Fruit fly (Drosophila melanogaster) whole organism, embryonic: Measurements from ENCODE around the gene bsf.

ENCODE experiments used
- Bdp1 ChIP-seq: fragments of 200-800 bp; sonication (Bioruptor generic); optimal IDR thresholded peaks from 3 replicates; lab custom pipeline; 2016; ENCODE audit warnings: missing biosample characterization, missing genetic modification characterization
- C15 ChIP-seq: fragments of 200-800 bp; sonication (Bioruptor generic); IDR thresholded peaks from 3 replicates; pipeline ENCODE4 v1.3.6; 2022; ENCODE audit warnings: missing biosample characterization, missing genetic modification characterization
- CG10209 ChIP-seq: fragments of 200-800 bp; sonication (Bioruptor generic); optimal IDR thresholded peaks from 3 replicates; lab custom pipeline; 2017; ENCODE audit warnings: missing biosample characterization, mild to moderate bottlenecking, missing genetic modification characterization, missing genetic modification reagents
- CG11456 ChIP-seq: fragments of 200-800 bp; sonication (Bioruptor generic); IDR thresholded peaks from 3 replicates; pipeline ENCODE4 v1.3.6; 2022; ENCODE audit warnings: missing biosample characterization, missing genetic modification characterization
- CG12104 ChIP-seq: fragments of 200-800 bp; sonication (Bioruptor generic); optimal IDR thresholded peaks from 3 replicates; lab custom pipeline; 2016; ENCODE audit warnings: missing biosample characterization, missing genetic modification characterization
- CG12942 ChIP-seq: fragments of 200-800 bp; sonication (Bioruptor generic); optimal IDR thresholded peaks from 3 replicates; lab custom pipeline; 2016; ENCODE audit warnings: missing biosample characterization, missing genetic modification characterization
- CG13123 ChIP-seq: fragments of 200-800 bp; sonication (Bioruptor generic); optimal IDR thresholded peaks from 2 replicates; lab custom pipeline; 2016; ENCODE audit warnings: missing biosample characterization, missing genetic modification characterization
- CG13287 ChIP-seq: fragments of 200-800 bp; sonication (Bioruptor generic); IDR thresholded peaks from 2 replicates; pipeline ENCODE4 v1.3.6; 2022; ENCODE audit warnings: missing biosample characterization, missing genetic modification characterization; ENCODE audit not compliant: partially characterized antibody
- CG13296 ChIP-seq: fragments of 200-800 bp; sonication (Bioruptor generic); optimal IDR thresholded peaks from 3 replicates; lab custom pipeline; 2018; ENCODE audit warnings: missing biosample characterization, mild to moderate bottlenecking, missing genetic modification characterization
- CG14860 ChIP-seq: fragments of 200-800 bp; sonication (Bioruptor generic); IDR thresholded peaks from 3 replicates; pipeline ENCODE4 v1.3.6; 2022; ENCODE audit warnings: missing biosample characterization, missing genetic modification characterization; ENCODE audit not compliant: partially characterized antibody
- CG17385 ChIP-seq: fragments of 200-800 bp; sonication (Bioruptor generic); optimal IDR thresholded peaks from 3 replicates; lab custom pipeline; 2018; ENCODE audit warnings: missing biosample characterization, mild to moderate bottlenecking, missing genetic modification characterization
- CG17802 ChIP-seq: fragments of 200-800 bp; sonication (Bioruptor generic); optimal IDR thresholded peaks from 2 replicates; lab custom pipeline; 2018; ENCODE audit warnings: missing biosample characterization, mild to moderate bottlenecking, missing genetic modification characterization, moderate library complexity
- CG18476 ChIP-seq: fragments of 200-800 bp; sonication (Bioruptor generic); optimal IDR thresholded peaks from 2 replicates; lab custom pipeline; 2016; ENCODE audit warnings: missing biosample characterization, mild to moderate bottlenecking, missing genetic modification characterization
- CG2120 ChIP-seq: fragments of 200-800 bp; sonication (Bioruptor generic); optimal IDR thresholded peaks from 3 replicates; lab custom pipeline; 2016; ENCODE audit warnings: missing biosample characterization, missing genetic modification characterization
- CG2875 ChIP-seq: fragments of 200-800 bp; sonication (Bioruptor generic); optimal IDR thresholded peaks from 2 replicates; lab custom pipeline; 2017; ENCODE audit warnings: missing biosample characterization, mild to moderate bottlenecking, missing genetic modification characterization, missing genetic modification reagents
- CG31365 ChIP-seq: fragments of 200-800 bp; sonication (Bioruptor generic); optimal IDR thresholded peaks from 2 replicates; lab custom pipeline; 2018; ENCODE audit warnings: missing biosample characterization, mild to moderate bottlenecking, missing genetic modification characterization
- CG32532 ChIP-seq: fragments of 200-800 bp; sonication (Bioruptor generic); IDR thresholded peaks from 2 replicates; pipeline ENCODE4 v1.3.6; 2022; ENCODE audit warnings: missing biosample characterization, missing genetic modification characterization
- CG34376 ChIP-seq: fragments of 200-800 bp; sonication (Bioruptor generic); optimal IDR thresholded peaks from 2 replicates; lab custom pipeline; 2018; ENCODE audit warnings: missing biosample characterization, mild to moderate bottlenecking, missing genetic modification characterization
- CG34422 ChIP-seq: fragments of 200-800 bp; sonication (Bioruptor generic); IDR thresholded peaks from 3 replicates; pipeline ENCODE4 v1.3.6; 2022; ENCODE audit warnings: missing biosample characterization, missing genetic modification characterization
- CG4707 ChIP-seq: fragments of 200-800 bp; sonication (Bioruptor generic); optimal IDR thresholded peaks from 2 replicates; lab custom pipeline; 2018; ENCODE audit warnings: missing biosample characterization, mild to moderate bottlenecking, missing genetic modification characterization, moderate library complexity
- CG9437 ChIP-seq: fragments of 200-800 bp; sonication (Bioruptor generic); optimal IDR thresholded peaks from 2 replicates; lab custom pipeline; 2018; ENCODE audit warnings: missing biosample characterization, mild to moderate bottlenecking, missing genetic modification characterization
- CG9727 ChIP-seq: fragments of 200-800 bp; sonication (Bioruptor generic); optimal IDR thresholded peaks from 3 replicates; lab custom pipeline; 2017; ENCODE audit warnings: missing biosample characterization, mild to moderate bottlenecking, missing genetic modification characterization
- D19B ChIP-seq: fragments of 200-800 bp; sonication (Bioruptor generic); optimal IDR thresholded peaks from 2 replicates; lab custom pipeline; 2017; ENCODE audit warnings: missing biosample characterization, mild to moderate bottlenecking, missing genetic modification characterization
- Dad ChIP-seq: fragments of 200-800 bp; sonication (Bioruptor generic); optimal IDR thresholded peaks from 3 replicates; lab custom pipeline; 2016; ENCODE audit warnings: missing biosample characterization, missing genetic modification characterization
- Dll ChIP-seq: fragments of 200-800 bp; sonication (Bioruptor generic); IDR thresholded peaks from 4 replicates; pipeline ENCODE4 v1.3.6; 2022; ENCODE audit warnings: missing biosample characterization, missing genetic modification characterization; ENCODE audit not compliant: partially characterized antibody
- GATAe ChIP-seq: fragments of 200-800 bp; sonication (Bioruptor generic); conservative IDR thresholded peaks from 2 replicates; pipeline ENCODE4 v1.3.6; 2022; ENCODE audit warnings: missing biosample characterization, missing genetic modification characterization
- HLH54F ChIP-seq: fragments of 200-800 bp; sonication (Bioruptor generic); optimal IDR thresholded peaks from 3 replicates; lab custom pipeline; 2016; ENCODE audit warnings: missing biosample characterization, missing genetic modification characterization
- HmgZ ChIP-seq: fragments of 200-800 bp; sonication (Bioruptor generic); optimal IDR thresholded peaks from 2 replicates; lab custom pipeline; 2018; ENCODE audit warnings: missing biosample characterization, mild to moderate bottlenecking, missing genetic modification characterization
- Max ChIP-seq: fragments of 200-800 bp; sonication (Bioruptor generic); optimal IDR thresholded peaks from 2 replicates; lab custom pipeline; 2016; ENCODE audit warnings: missing biosample characterization, mild to moderate bottlenecking, missing genetic modification characterization
- Mes4 ChIP-seq: fragments of 200-800 bp; sonication (Bioruptor generic); optimal IDR thresholded peaks from 2 replicates; lab custom pipeline; 2016; ENCODE audit warnings: missing biosample characterization, missing genetic modification characterization
- Neu2 ChIP-seq: fragments of 200-800 bp; sonication (Bioruptor generic); optimal IDR thresholded peaks from 3 replicates; lab custom pipeline; 2016; ENCODE audit warnings: missing biosample characterization, missing genetic modification characterization, borderline replicate concordance
- Nf-YC ChIP-seq: fragments of 200-800 bp; optimal IDR thresholded peaks from 3 replicates; lab custom pipeline; 2019; ENCODE audit warnings: missing biosample characterization, mild to moderate bottlenecking, missing genetic modification characterization, moderate library complexity
- NfI ChIP-seq: fragments of 200-800 bp; sonication (Bioruptor generic); optimal IDR thresholded peaks from 3 replicates; lab custom pipeline; 2018; ENCODE audit warnings: missing biosample characterization, mild to moderate bottlenecking, missing genetic modification characterization, moderate library complexity
- Scr ChIP-seq: fragments of 200-800 bp; sonication (Bioruptor generic); IDR thresholded peaks from 2 replicates; pipeline ENCODE4 v1.3.6; 2022; ENCODE audit warnings: missing biosample characterization, missing genetic modification characterization; ENCODE audit not compliant: partially characterized antibody
- Tbp ChIP-seq: fragments of >200 bp; optimal IDR thresholded peaks from 2 replicates; lab custom pipeline; 2018; ENCODE audit warnings: missing biosample characterization, missing genetic modification characterization
- abd-A ChIP-seq: fragments of 200-800 bp; sonication (Bioruptor generic); optimal IDR thresholded peaks from 3 replicates; lab custom pipeline; 2019; ENCODE audit warnings: missing biosample characterization, mild to moderate bottlenecking, missing genetic modification characterization, moderate library complexity
- al ChIP-seq: fragments of 200-800 bp; sonication (Bioruptor generic); IDR thresholded peaks from 2 replicates; pipeline ENCODE4 v1.3.6; 2022; ENCODE audit warnings: missing biosample characterization, missing genetic modification characterization
- btn ChIP-seq: fragments of 200-800 bp; sonication (Bioruptor generic); optimal IDR thresholded peaks from 2 replicates; lab custom pipeline; 2016; ENCODE audit warnings: missing biosample characterization, missing genetic modification characterization
- caup ChIP-seq: fragments of 200-800 bp; sonication (Bioruptor generic); optimal IDR thresholded peaks from 3 replicates; lab custom pipeline; 2017; ENCODE audit warnings: missing biosample characterization, mild to moderate bottlenecking, missing genetic modification characterization, moderate library complexity; ENCODE audit not compliant: severe bottlenecking
- emc ChIP-seq: fragments of 200-800 bp; sonication (Bioruptor generic); optimal IDR thresholded peaks from 2 replicates; lab custom pipeline; 2016; ENCODE audit warnings: missing biosample characterization, missing genetic modification characterization
- ems ChIP-seq: fragments of 200-800 bp; sonication (Bioruptor generic); optimal IDR thresholded peaks from 3 replicates; lab custom pipeline; 2016; ENCODE audit warnings: missing biosample characterization, missing genetic modification characterization
- eve ChIP-seq, 2 experiments: fragments of >200 bp; optimal IDR thresholded peaks; 2 replicates each; lab custom pipeline; 2017; ENCODE audit warnings: missing biosample characterization in 2 of 2, missing genetic modification characterization in 2 of 2
- fd96Cb ChIP-seq: fragments of 200-800 bp; sonication (Bioruptor generic); optimal IDR thresholded peaks from 2 replicates; lab custom pipeline; 2018; ENCODE audit warnings: missing biosample characterization, mild to moderate bottlenecking, missing genetic modification characterization, moderate library complexity
- ftz-f1 ChIP-seq: fragments of 200-800 bp; sonication (Bioruptor generic); optimal IDR thresholded peaks from 2 replicates; lab custom pipeline; 2016; ENCODE audit warnings: missing biosample characterization, missing genetic modification characterization
- gcm2 ChIP-seq: fragments of 200-800 bp; sonication (Bioruptor generic); optimal IDR thresholded peaks from 2 replicates; lab custom pipeline; 2016; ENCODE audit warnings: missing biosample characterization, missing genetic modification characterization
- jigr1 ChIP-seq: fragments of 200-800 bp; sonication (Bioruptor generic); IDR thresholded peaks from 3 replicates; pipeline ENCODE4 v1.3.6; 2022; ENCODE audit warnings: missing biosample characterization, missing genetic modification characterization
- lilli ChIP-seq: fragments of 200-800 bp; sonication (Bioruptor generic); optimal IDR thresholded peaks from 3 replicates; lab custom pipeline; 2016; ENCODE audit warnings: missing biosample characterization, missing genetic modification characterization
- ranshi ChIP-seq: fragments of 200-800 bp; sonication (Bioruptor generic); IDR thresholded peaks from 2 replicates; pipeline ENCODE4 v1.3.6; 2022; ENCODE audit warnings: missing biosample characterization, missing genetic modification characterization
- sima ChIP-seq: fragments of 200-800 bp; sonication (Bioruptor generic); optimal IDR thresholded peaks from 2 replicates; lab custom pipeline; 2016; ENCODE audit warnings: missing biosample characterization, missing genetic modification characterization
- tll ChIP-seq, 2 experiments: fragments of 200-800 bp in 1 of 2; fragments of >200 bp in 1 of 2; sonication (Bioruptor generic) in 1 of 2; optimal IDR thresholded peaks; 2 replicates each; lab custom pipeline; 2017 to 2019; ENCODE audit warnings: missing biosample characterization in 2 of 2, missing genetic modification characterization in 2 of 2, mild to moderate bottlenecking in 1 of 2, moderate library complexity in 1 of 2
- zfh1 ChIP-seq: fragments of 200-800 bp; sonication (Bioruptor generic); IDR thresholded peaks from 3 replicates; pipeline ENCODE4 v1.3.6; 2022; ENCODE audit warnings: missing biosample characterization, missing genetic modification characterization

bsf gene

DNA sequence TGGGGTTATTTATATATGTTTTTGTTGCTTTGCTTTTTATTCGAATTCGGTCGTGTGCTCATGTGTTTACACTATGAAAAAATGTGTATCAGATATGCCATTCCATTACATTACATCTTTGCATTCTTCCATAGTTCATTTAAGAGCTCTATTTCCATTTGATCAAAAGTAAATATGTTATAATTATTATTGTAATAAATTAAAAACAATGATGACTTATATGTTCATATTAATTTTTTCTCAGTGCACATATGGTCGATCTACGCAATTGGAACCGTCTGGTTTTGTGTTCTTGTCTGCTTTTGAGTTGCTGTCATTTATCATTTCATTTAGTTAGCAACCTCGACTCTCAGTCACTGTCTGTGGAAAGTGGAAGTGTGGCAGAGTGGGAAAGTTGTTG lies 23.1 kb upstream of the bsf start (continued):
- TF ChIP-seq ems (peak; percentile 21), CG11456 (peak; percentile 91; the same call in 2 of the 3 replicates), abd-A (tag; lab: Kevin White, UChicago) (no peak), CG14860 (GFP tag; lab: Robert Waterston, UW) (no peak), gcm2 (GFP tag; lab: Kevin White, UChicago) (no peak), Neu2 (GFP tag; lab: Kevin White, UChicago) (no peak), fd96Cb (tag; lab: Kevin White, UChicago) (peak; percentile 94), CG9727 (GFP tag; lab: Kevin White, UChicago) (peak; percentile 94), CG17802 (peak; percentile 45), NfI (GFP tag; lab: Kevin White, UChicago) (peak; percentile 78), CG2875 (GFP tag; lab: Kevin White, UChicago) (peak; percentile 87), Mes4 (GFP tag; lab: Kevin White, UChicago) (no peak), C15 (GFP tag; lab: Robert Waterston, UW) (peak; percentile 88), CG18476 (GFP tag; lab: Kevin White, UChicago) (peak; percentile 67), jigr1 (GFP tag; lab: Robert Waterston, UW) (no peak; the same call in 2 of the 3 replicates), CG13296 (peak; percentile 70), Bdp1 (GFP tag; lab: Kevin White, UChicago) (no peak), CG31365 (tag; lab: Kevin White, UChicago) (peak; percentile 41), D19B (GFP tag; lab: Kevin White, UChicago) (peak; percentile 24), ranshi (peak; percentile 95), CG32532 (GFP tag; lab: Robert Waterston, UW) (peak; percentile 92), GATAe (peak; percentile 66), Nf-YC (no peak), CG2120 (peak; percentile 15), CG10209 (GFP tag; lab: Kevin White, UChicago) (peak; percentile 87), Dll (no peak), CG34422 (GFP tag; lab: Robert Waterston, UW) (peak; percentile 90; the same call in 2 of the 3 replicates), CG13287 (GFP tag; lab: Robert Waterston, UW) (no peak), caup (GFP tag; lab: Kevin White, UChicago) (peak; percentile 83), Scr (GFP tag; lab: Robert Waterston, UW) (no peak), CG17385 (GFP tag; lab: Kevin White, UChicago) (peak; percentile 85), Max (peak; percentile 83), sima (GFP tag; lab: Kevin White, UChicago) (no peak), btn (GFP tag; lab: Kevin White, UChicago) (no peak), lilli (GFP tag; lab: Kevin White, UChicago) (peak; percentile 69), Dad (GFP tag; lab: Kevin White, UChicago) (no peak), HLH54F (peak; percentile 23), ftz-f1 (GFP tag; lab: Kevin White, UChicago) (no peak), HmgZ (tag; lab: Kevin White, UChicago) (no peak), CG12104 (peak; percentile 84), tll (GFP tag; optimal IDR thresholded peaks at IDR 0.05; lab: Kevin White, UChicago) (no peak), al (GFP tag; lab: Robert Waterston, UW) (peak; percentile 84), eve (GFP tag; optimal IDR thresholded peaks at IDR 0.05; lab: Kevin White, UChicago) (peak in 1 of 2 experiments; percentile 91), CG4707 (GFP tag; lab: Kevin White, UChicago) (peak; percentile 86), emc (no peak), CG12942 (GFP tag; lab: Kevin White, UChicago) (peak; percentile 77), zfh1 (GFP tag; lab: Robert Waterston, UW) (peak; percentile 92), CG9437 (GFP tag; lab: Kevin White, UChicago) (peak; percentile 45), CG13123 (GFP tag; lab: Kevin White, UChicago) (peak; percentile 86), Tbp (GFP tag; lab: Kevin White, UChicago) (no peak), CG34376 (GFP tag; lab: Kevin White, UChicago) (no peak)
